Fruit fly (Drosophila melanogaster): ENCODE data around the gene CG7083.

DNA sequence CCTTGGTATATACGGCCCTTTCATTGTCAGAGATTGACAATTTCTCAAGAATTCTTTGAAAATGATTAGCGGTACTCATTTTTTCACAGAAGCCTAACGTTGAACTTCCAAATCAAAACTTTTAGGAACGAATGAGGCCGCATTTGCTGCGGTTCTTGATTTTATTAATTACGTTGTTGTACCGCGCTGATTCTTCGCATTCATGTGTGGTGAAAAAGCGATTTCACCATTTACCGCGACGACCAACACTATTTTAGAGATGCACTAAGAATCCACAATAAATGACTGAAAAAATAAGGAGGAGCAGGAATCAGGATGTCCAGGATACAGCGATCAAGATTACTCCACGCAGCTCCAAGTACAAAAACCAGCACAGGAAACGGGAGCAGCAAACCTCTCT, 36.7 kb upstream of the CG7083 start, which contains the start of the genes CG7194 and Sbp2:
- TF ChIP-seq gl (tag; optimal IDR thresholded peaks at IDR 0.05) (peak; percentile 6), EcR (GFP tag; optimal IDR thresholded peaks at IDR 0.05) (no peak), Pif1B (GFP tag; optimal IDR thresholded peaks at IDR 0.05) (no peak), fd96Ca (GFP tag; IDR thresholded peaks at IDR 0.05) (no peak), CG17806 (tag; optimal IDR thresholded peaks at IDR 0.05) (no peak), CG10348 (GFP tag; IDR thresholded peaks at IDR 0.05) (no peak), CG34367 (tag; optimal IDR thresholded peaks at IDR 0.05) (no peak), CG14655 (GFP tag; optimal IDR thresholded peaks at IDR 0.05) (no peak), Snoo (tag; optimal IDR thresholded peaks at IDR 0.05) (no peak), rn (GFP tag; IDR thresholded peaks at IDR 0.05) (no peak), CG13204 (GFP tag; optimal IDR thresholded peaks at IDR 0.05) (no peak), CG32121 (GFP tag; IDR thresholded peaks at IDR 0.05) (no peak)

All from whole organism, pupa.